ENCODE assay signal across 1 fruit fly cellular context in the genomic region with DNA sequence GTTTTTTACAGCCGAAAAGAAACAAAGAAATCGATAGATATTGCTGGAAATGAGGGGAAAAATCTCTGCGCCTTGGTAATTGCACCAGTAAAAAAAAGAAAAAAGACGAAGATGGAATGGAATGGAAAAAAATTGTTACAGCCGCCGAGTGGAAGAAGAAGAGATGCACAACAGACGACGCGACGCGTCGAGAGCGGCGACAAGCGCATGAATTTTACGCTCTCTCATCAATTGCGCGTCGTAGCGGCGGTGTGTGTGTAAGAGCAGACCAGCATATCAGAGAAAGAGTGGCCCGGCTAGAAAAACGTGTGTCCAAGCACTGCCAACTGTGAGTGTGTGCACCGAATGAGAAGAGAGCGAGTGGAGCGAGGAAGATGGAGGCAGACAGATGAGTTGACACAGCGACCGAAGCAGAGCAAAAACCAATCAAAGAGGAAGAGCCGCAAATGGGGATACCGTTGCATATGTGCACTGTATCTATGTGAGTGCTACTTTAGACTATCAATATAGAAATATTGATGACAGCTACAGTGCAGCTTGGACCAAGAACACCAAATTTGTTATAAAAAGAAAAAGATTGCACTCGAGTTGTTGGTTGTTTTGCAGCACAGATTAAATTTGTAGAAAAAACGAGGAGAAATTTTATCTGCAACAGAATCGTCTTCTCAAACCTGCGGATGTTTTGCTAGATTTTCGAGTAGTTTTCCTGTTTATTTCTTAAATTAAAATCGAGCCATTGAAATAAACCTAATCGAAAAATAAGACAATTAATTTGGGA.
TF ChIP-seq lines count a peak whose summit lies in the region.

No protein-coding gene starts in this region.

TF ChIP-seq in whole organism, embryonic, 481 proteins besides CTCF, POLR2A, EP300 and RAD21 (continued from another document and continues in another):
- TF ChIP-seq BEAF-32 (GFP tag; optimal IDR thresholded peaks at IDR 0.05; lab: Kevin White, UChicago) (no peak), ssp (GFP tag; IDR thresholded peaks at IDR 0.05; lab: Robert Waterston, UW) (no peak), hb (GFP tag; IDR thresholded peaks at IDR 0.05; lab: Robert Waterston, UW; ENCODE audit: partially characterized antibody) (no peak), CG11093 (GFP tag; IDR thresholded peaks at IDR 0.05; lab: Robert Waterston, UW) (no peak), CG30403 (GFP tag; optimal IDR thresholded peaks at IDR 0.05; lab: Kevin White, UChicago) (peak; percentile 15), bigmax (GFP tag; optimal IDR thresholded peaks at IDR 0.05; lab: Kevin White, UChicago) (no peak), row (GFP tag; IDR thresholded peaks at IDR 0.05; lab: Robert Waterston, UW) (no peak), CG8765 (GFP tag; IDR thresholded peaks at IDR 0.05; lab: Robert Waterston, UW) (no peak), unc-4 (GFP tag; IDR thresholded peaks at IDR 0.05; lab: Robert Waterston, UW; ENCODE audit: partially characterized antibody) (no peak; the same call in 1 of the 2 replicates), D19A (tag; optimal IDR thresholded peaks at IDR 0.05; lab: Kevin White, UChicago) (no peak), kah (GFP tag; optimal IDR thresholded peaks at IDR 0.05; lab: Kevin White, UChicago) (peak; percentile 7), corto (GFP tag; optimal IDR thresholded peaks at IDR 0.05; lab: Kevin White, UChicago) (peak; percentile 2), fu2 (GFP tag; optimal IDR thresholded peaks at IDR 0.05; lab: Kevin White, UChicago) (no peak), CG2712 (tag; optimal IDR thresholded peaks at IDR 0.05; lab: Kevin White, UChicago) (peak; percentile 8), sima (GFP tag; optimal IDR thresholded peaks at IDR 0.05; lab: Kevin White, UChicago) (no peak), CG11695 (GFP tag; IDR thresholded peaks at IDR 0.05; lab: Robert Waterston, UW) (no peak), CG9817 (tag; optimal IDR thresholded peaks at IDR 0.05; lab: Kevin White, UChicago) (no peak), BtbVII (GFP tag; optimal IDR thresholded peaks at IDR 0.05; lab: Kevin White, UChicago) (no peak), dimm (GFP tag; IDR thresholded peaks at IDR 0.05; lab: Robert Waterston, UW) (no peak), Nf-YC (tag; optimal IDR thresholded peaks at IDR 0.05; lab: Kevin White, UChicago) (peak; percentile 25), jigr1 (GFP tag; IDR thresholded peaks at IDR 0.05; lab: Robert Waterston, UW) (no peak), Aef1 (GFP tag; IDR thresholded peaks at IDR 0.05; lab: Robert Waterston, UW) (no peak), CG12942 (GFP tag; optimal IDR thresholded peaks at IDR 0.05; lab: Kevin White, UChicago) (no peak), Dref (GFP tag; IDR thresholded peaks at IDR 0.05; lab: Robert Waterston, UW) (no peak), CG4730 (GFP tag; IDR thresholded peaks at IDR 0.05; lab: Robert Waterston, UW) (no peak), CG33213 (GFP tag; optimal IDR thresholded peaks at IDR 0.05; lab: Kevin White, UChicago) (no peak), tll (GFP tag; optimal IDR thresholded peaks at IDR 0.05; lab: Kevin White, UChicago) (no peak), Lpt (GFP tag; optimal IDR thresholded peaks at IDR 0.05; lab: Kevin White, UChicago) (no peak), CG1832 (GFP tag; optimal IDR thresholded peaks at IDR 0.05; lab: Kevin White, UChicago) (peak; percentile 80), sisA (GFP tag; IDR thresholded peaks at IDR 0.05; lab: Robert Waterston, UW) (no peak), CG31224 (GFP tag; IDR thresholded peaks at IDR 0.05; lab: Robert Waterston, UW) (no peak), caup (GFP tag; optimal IDR thresholded peaks at IDR 0.05; lab: Kevin White, UChicago; ENCODE audit: severe bottlenecking) (no peak), CG10543 (GFP tag; optimal IDR thresholded peaks at IDR 0.05; lab: Kevin White, UChicago) (peak; percentile 28), H15 (GFP tag; IDR thresholded peaks at IDR 0.05; lab: Robert Waterston, UW) (no peak), CG6272 (GFP tag; IDR thresholded peaks at IDR 0.05; lab: Robert Waterston, UW) (no peak), Oli (tag; optimal IDR thresholded peaks at IDR 0.05; lab: Kevin White, UChicago) (no peak), grau (tag; optimal IDR thresholded peaks at IDR 0.05; lab: Kevin White, UChicago) (peak; percentile 84), CG12744 (GFP tag; optimal IDR thresholded peaks at IDR 0.05; lab: Kevin White, UChicago) (no peak), gsb (GFP tag; IDR thresholded peaks at IDR 0.05; lab: Robert Waterston, UW) (no peak), CG3847 (GFP tag; IDR thresholded peaks at IDR 0.05; lab: Robert Waterston, UW) (no peak), Hand (GFP tag; optimal IDR thresholded peaks at IDR 0.05; lab: Kevin White, UChicago) (no peak), ci (GFP tag; IDR thresholded peaks at IDR 0.05; lab: Robert Waterston, UW) (peak; percentile 55; the same call in 2 of the 3 replicates), chn (GFP tag; optimal IDR thresholded peaks at IDR 0.05; lab: Kevin White, UChicago) (no peak), CG3838 (GFP tag; optimal IDR thresholded peaks at IDR 0.05; lab: Kevin White, UChicago) (no peak), CG6765 (GFP tag; optimal IDR thresholded peaks at IDR 0.05; lab: Kevin White, UChicago) (no peak), lilli (GFP tag; optimal IDR thresholded peaks at IDR 0.05; lab: Kevin White, UChicago) (no peak), pb (GFP tag; optimal IDR thresholded peaks at IDR 0.05; lab: Kevin White, UChicago) (no peak), vnd (GFP tag; IDR thresholded peaks at IDR 0.05; lab: Robert Waterston, UW; ENCODE audit: partially characterized antibody) (no peak), CG6175 (GFP tag; IDR thresholded peaks at IDR 0.05; lab: Robert Waterston, UW) (no peak), vfl (GFP tag; optimal IDR thresholded peaks at IDR 0.05; lab: Kevin White, UChicago) (no peak), hkb (optimal IDR thresholded peaks at IDR 0.05; lab: Kevin White, UChicago) (no peak), hkb (GFP tag; IDR thresholded peaks at IDR 0.05; lab: Robert Waterston, UW) (no peak), GATAe (GFP tag; conservative IDR thresholded peaks at IDR 0.05; lab: Robert Waterston, UW) (no peak), ham (GFP tag; IDR thresholded peaks at IDR 0.05; lab: Robert Waterston, UW) (no peak), az2 (GFP tag; optimal IDR thresholded peaks at IDR 0.05; lab: Kevin White, UChicago) (peak; percentile 42), CG17568 (GFP tag; optimal IDR thresholded peaks at IDR 0.05; lab: Kevin White, UChicago) (no peak), ems (GFP tag; optimal IDR thresholded peaks at IDR 0.05; lab: Kevin White, UChicago) (no peak), gt (GFP tag; IDR thresholded peaks at IDR 0.05; lab: Robert Waterston, UW) (no peak), da (GFP tag; optimal IDR thresholded peaks at IDR 0.05; lab: Kevin White, UChicago) (no peak), jumu (GFP tag; optimal IDR thresholded peaks at IDR 0.05; lab: Kevin White, UChicago) (no peak), CG10366 (GFP tag; IDR thresholded peaks at IDR 0.05; lab: Robert Waterston, UW) (no peak; the same call in 1 of the 2 replicates), CG13424 (tag; optimal IDR thresholded peaks at IDR 0.05; lab: Kevin White, UChicago) (no peak), Dll (GFP tag; IDR thresholded peaks at IDR 0.05; lab: Robert Waterston, UW; ENCODE audit: partially characterized antibody) (peak; percentile 54; the same call in 3 of the 4 replicates), CG4820 (GFP tag; optimal IDR thresholded peaks at IDR 0.05; lab: Kevin White, UChicago) (no peak), CG4617 (GFP tag; optimal IDR thresholded peaks at IDR 0.05; lab: Kevin White, UChicago; ENCODE audit: borderline replicate concordance) (no peak), Eip74EF (GFP tag; optimal IDR thresholded peaks at IDR 0.05; lab: Kevin White, UChicago) (no peak), Neu2 (GFP tag; optimal IDR thresholded peaks at IDR 0.05; lab: Kevin White, UChicago; ENCODE audit: borderline replicate concordance) (no peak), Hr78 (GFP tag; optimal IDR thresholded peaks at IDR 0.05; lab: Kevin White, UChicago) (no peak), Sry-δ (GFP tag; optimal IDR thresholded peaks at IDR 0.05; lab: Kevin White, UChicago) (no peak), Abd-B (GFP tag; optimal IDR thresholded peaks at IDR 0.05; lab: Kevin White, UChicago) (no peak), Mad (GFP tag; optimal IDR thresholded peaks at IDR 0.05; lab: Kevin White, UChicago) (no peak), Opbp (GFP tag; IDR thresholded peaks at IDR 0.05; lab: Robert Waterston, UW; ENCODE audit: partially characterized antibody) (no peak), Blimp-1 (GFP tag; optimal IDR thresholded peaks at IDR 0.05; lab: Kevin White, UChicago) (no peak), lbe (GFP tag; optimal IDR thresholded peaks at IDR 0.05; lab: Kevin White, UChicago) (no peak), onecut (GFP tag; IDR thresholded peaks at IDR 0.05; lab: Robert Waterston, UW) (no peak), CG11085 (GFP tag; IDR thresholded peaks at IDR 0.05; lab: Robert Waterston, UW) (no peak), CG30020 (tag; optimal IDR thresholded peaks at IDR 0.05; lab: Kevin White, UChicago) (no peak), CG12071 (GFP tag; optimal IDR thresholded peaks at IDR 0.05; lab: Kevin White, UChicago) (no peak), HLHmδ (GFP tag; optimal IDR thresholded peaks at IDR 0.05; lab: Kevin White, UChicago) (peak; percentile 58), Kr (GFP tag; optimal IDR thresholded peaks at IDR 0.05; lab: Kevin White, UChicago) (no peak), fd102C (GFP tag; optimal IDR thresholded peaks at IDR 0.05; lab: Kevin White, UChicago) (no peak), CG15479 (GFP tag; optimal IDR thresholded peaks at IDR 0.05; lab: Kevin White, UChicago) (peak; percentile 87), Hmr (GFP tag; optimal IDR thresholded peaks at IDR 0.05; lab: Kevin White, UChicago) (no peak), sr (GFP tag; IDR thresholded peaks at IDR 0.05; lab: Robert Waterston, UW) (no peak), Bgb (GFP tag; IDR thresholded peaks at IDR 0.05; lab: Robert Waterston, UW; ENCODE audit: partially characterized antibody) (peak; percentile 12; the same call in 1 of the 2 replicates), Spps (tag; optimal IDR thresholded peaks at IDR 0.05; lab: Kevin White, UChicago) (no peak), CG11723 (GFP tag; optimal IDR thresholded peaks at IDR 0.05; lab: Kevin White, UChicago) (no peak), eyg (GFP tag; optimal IDR thresholded peaks at IDR 0.05; lab: Kevin White, UChicago) (no peak), CG9932 (GFP tag; IDR thresholded peaks at IDR 0.05; lab: Robert Waterston, UW) (no peak), NfI (GFP tag; optimal IDR thresholded peaks at IDR 0.05; lab: Kevin White, UChicago) (no peak), CG9437 (GFP tag; optimal IDR thresholded peaks at IDR 0.05; lab: Kevin White, UChicago) (no peak), CoRest (tag; optimal IDR thresholded peaks at IDR 0.05; lab: Kevin White, UChicago) (no peak), CG11456 (GFP tag; IDR thresholded peaks at IDR 0.05; lab: Robert Waterston, UW) (no peak), ara (GFP tag; IDR thresholded peaks at IDR 0.05; lab: Robert Waterston, UW) (no peak), nom (GFP tag; optimal IDR thresholded peaks at IDR 0.05; lab: Kevin White, UChicago) (peak; percentile 84), en (GFP tag; optimal IDR thresholded peaks at IDR 0.05; lab: Kevin White, UChicago) (no peak), Camta (GFP tag; optimal IDR thresholded peaks at IDR 0.05; lab: Kevin White, UChicago) (no peak), gcm2 (GFP tag; optimal IDR thresholded peaks at IDR 0.05; lab: Kevin White, UChicago) (no peak), B-H2 (GFP tag; optimal IDR thresholded peaks at IDR 0.05; lab: Kevin White, UChicago) (no peak), TFAM (GFP tag; optimal IDR thresholded peaks at IDR 0.05; lab: Kevin White, UChicago) (no peak), tx (GFP tag; optimal IDR thresholded peaks at IDR 0.05; lab: Kevin White, UChicago) (no peak), CG10959 (GFP tag; IDR thresholded peaks at IDR 0.05; lab: Robert Waterston, UW) (no peak), bowl (GFP tag; IDR thresholded peaks at IDR 0.05; lab: Robert Waterston, UW) (no peak), amos (GFP tag; IDR thresholded peaks at IDR 0.05; lab: Robert Waterston, UW; ENCODE audit: partially characterized antibody) (no peak), z (GFP tag; IDR thresholded peaks at IDR 0.05; lab: Robert Waterston, UW) (peak; percentile 73; the same call in 2 of the 3 replicates), Rfx (GFP tag; IDR thresholded peaks at IDR 0.05; lab: Robert Waterston, UW) (no peak), CG13123 (GFP tag; optimal IDR thresholded peaks at IDR 0.05; lab: Kevin White, UChicago) (no peak), pho (GFP tag; optimal IDR thresholded peaks at IDR 0.05; lab: Kevin White, UChicago) (no peak), CG10979 (tag; optimal IDR thresholded peaks at IDR 0.05; lab: Kevin White, UChicago) (peak; percentile 15), Atf6 (GFP tag; IDR thresholded peaks at IDR 0.05; lab: Robert Waterston, UW) (peak; percentile 15; the same call in 1 of the 2 replicates), pita (GFP tag; optimal IDR thresholded peaks at IDR 0.05; lab: Kevin White, UChicago) (no peak), pfk (GFP tag; optimal IDR thresholded peaks at IDR 0.05; lab: Kevin White, UChicago) (peak; percentile 24), D19B (GFP tag; optimal IDR thresholded peaks at IDR 0.05; lab: Kevin White, UChicago) (no peak), pros (GFP tag; optimal IDR thresholded peaks at IDR 0.05; lab: Kevin White, UChicago) (peak; percentile 91), gro (GFP tag; optimal IDR thresholded peaks at IDR 0.05; lab: Kevin White, UChicago) (no peak), CG1647 (GFP tag; optimal IDR thresholded peaks at IDR 0.05; lab: Kevin White, UChicago) (no peak), org-1 (GFP tag; optimal IDR thresholded peaks at IDR 0.05; lab: Kevin White, UChicago) (no peak), Adf1 (GFP tag; IDR thresholded peaks at IDR 0.05; lab: Robert Waterston, UW) (peak; percentile 79), CG17186 (GFP tag; optimal IDR thresholded peaks at IDR 0.05; lab: Kevin White, UChicago) (no peak), HmgZ (tag; optimal IDR thresholded peaks at IDR 0.05; lab: Kevin White, UChicago) (no peak), unpg (GFP tag; optimal IDR thresholded peaks at IDR 0.05; lab: Kevin White, UChicago) (peak; percentile 5), Chrac-16 (GFP tag; optimal IDR thresholded peaks at IDR 0.05; lab: Kevin White, UChicago) (no peak), ewg (GFP tag; optimal IDR thresholded peaks at IDR 0.05; lab: Kevin White, UChicago) (peak; percentile 60), CG18619 (GFP tag; optimal IDR thresholded peaks at IDR 0.05; lab: Kevin White, UChicago) (no peak), psq (GFP tag; optimal IDR thresholded peaks at IDR 0.05; lab: Kevin White, UChicago) (peak; percentile 47), CG8388 (GFP tag; optimal IDR thresholded peaks at IDR 0.05; lab: Kevin White, UChicago) (peak; percentile 24), Dp (GFP tag; optimal IDR thresholded peaks at IDR 0.05; lab: Kevin White, UChicago) (no peak)
